Fruit fly (Drosophila melanogaster): ENCODE data around the gene grp.

grp gene

dm6 chr2L:16743055-16743805 lies 63.4 kb downstream of the grp start, which contains the start of the genes LSm7 and BuGZ (continued):
- peak; percentile 42 for TF ChIP-seq CG33557 (GFP tag; optimal IDR thresholded peaks at IDR 0.05)
- peak in 1 of 3 experiments; percentile 21 for TF ChIP-seq Stat92E (GFP tag; optimal IDR thresholded peaks at IDR 0.05)
- TF ChIP-seq dpn (GFP tag; optimal IDR thresholded peaks at IDR 0.05), result peak; percentile 35 to 48
- peak; percentile 74 for TF ChIP-seq MBD-R2 (GFP tag; IDR thresholded peaks at IDR 0.05)
- TF ChIP-seq HLH4C (GFP tag; IDR thresholded peaks at IDR 0.05; ENCODE audit: partially characterized antibody), result 0 out of 3 replicates have a peak, but pooled peaks have one; percentile 25
- TF ChIP-seq trem (tag; optimal IDR thresholded peaks at IDR 0.05), result peak; percentile 92
- TF ChIP-seq gce (GFP tag; IDR thresholded peaks at IDR 0.05), result no peak
- peak; percentile 11 for TF ChIP-seq CG12155 (GFP tag; optimal IDR thresholded peaks at IDR 0.05)
- no peak for TF ChIP-seq CG3726 (GFP tag; IDR thresholded peaks at IDR 0.05)
- peak; percentile 98 for TF ChIP-seq CG14965 (GFP tag; optimal IDR thresholded peaks at IDR 0.05; ENCODE audit: borderline replicate concordance)
- peak; percentile 69 for TF ChIP-seq CG9727 (GFP tag; optimal IDR thresholded peaks at IDR 0.05)
- no peak for TF ChIP-seq CG12769 (tag; optimal IDR thresholded peaks at IDR 0.05)
- TF ChIP-seq CG14860 (GFP tag; IDR thresholded peaks at IDR 0.05; ENCODE audit: partially characterized antibody), result peak; percentile 45; the same call in 2 of the 3 replicates
- peak; percentile 83 for TF ChIP-seq CG17186 (GFP tag; optimal IDR thresholded peaks at IDR 0.05)
- peak; percentile 70 for TF ChIP-seq nmo (GFP tag; optimal IDR thresholded peaks at IDR 0.05)
- TF ChIP-seq repo (GFP tag; optimal IDR thresholded peaks at IDR 0.05), result no peak
- peak; percentile 68 for TF ChIP-seq zen (tag; optimal IDR thresholded peaks at IDR 0.05)
- peak; percentile 9 for TF ChIP-seq CG18764 (GFP tag; optimal IDR thresholded peaks at IDR 0.05)
- TF ChIP-seq nerfin-1 (tag; optimal IDR thresholded peaks at IDR 0.05), result peak; percentile 17
- peak in 1 of 2 experiments; percentile 10 for TF ChIP-seq Hr51 (GFP tag; optimal IDR thresholded peaks at IDR 0.05)
- peak; percentile 65 for TF ChIP-seq pzg (GFP tag; optimal IDR thresholded peaks at IDR 0.05)
- TF ChIP-seq Abd-B (GFP tag; optimal IDR thresholded peaks at IDR 0.05), result no peak
- peak; percentile 50; the same call in 2 of the 3 replicates for TF ChIP-seq vnd (GFP tag; IDR thresholded peaks at IDR 0.05; ENCODE audit: partially characterized antibody)
- peak; percentile 35 for TF ChIP-seq CG13296 (GFP tag; optimal IDR thresholded peaks at IDR 0.05)
- TF ChIP-seq ind (GFP tag; optimal IDR thresholded peaks at IDR 0.05), result peak; percentile 22
- TF ChIP-seq CG1529 (GFP tag; optimal IDR thresholded peaks at IDR 0.05), result peak; percentile 17
- peak; percentile 55 for TF ChIP-seq tin (GFP tag; optimal IDR thresholded peaks at IDR 0.05)
- no peak for TF ChIP-seq Blimp-1 (GFP tag; optimal IDR thresholded peaks at IDR 0.05)
- peak; percentile 29 for TF ChIP-seq CG8290 (GFP tag; optimal IDR thresholded peaks at IDR 0.05)
- no peak for TF ChIP-seq CG8290 (tag; optimal IDR thresholded peaks at IDR 0.05)
- TF ChIP-seq CG16813 (GFP tag; IDR thresholded peaks at IDR 0.05; ENCODE audit: partially characterized antibody), result peak; percentile 57
- TF ChIP-seq CG12659 (GFP tag; optimal IDR thresholded peaks at IDR 0.05), result peak; percentile 85
- no peak for TF ChIP-seq Nf-YC (tag; optimal IDR thresholded peaks at IDR 0.05)
- peak in 1 of 3 experiments; percentile 33 for TF ChIP-seq lola (GFP tag; optimal IDR thresholded peaks at IDR 0.05)
- TF ChIP-seq CG30431 (GFP tag; optimal IDR thresholded peaks at IDR 0.05), result no peak
- TF ChIP-seq wek (GFP tag; optimal IDR thresholded peaks at IDR 0.05), result no peak
- TF ChIP-seq CG14441 (GFP tag; IDR thresholded peaks at IDR 0.05), result 0 out of 2 replicates have a peak, but pooled peaks have one; percentile 14
- 0 out of 2 replicates have a peak, but pooled peaks have one; percentile 11 for TF ChIP-seq CG5953 (GFP tag; IDR thresholded peaks at IDR 0.05)
- TF ChIP-seq gcm (GFP tag; optimal IDR thresholded peaks at IDR 0.05), result peak; percentile 31
- TF ChIP-seq CG10979 (tag; optimal IDR thresholded peaks at IDR 0.05), result peak; percentile 55
- TF ChIP-seq chinmo (GFP tag; IDR thresholded peaks at IDR 0.05; ENCODE audit: partially characterized antibody), result 0 out of 4 replicates have a peak, but pooled peaks have one; percentile 38
- peak; percentile 64 for TF ChIP-seq CG10267 (tag; optimal IDR thresholded peaks at IDR 0.05)
- 0 out of 2 replicates have a peak, but pooled peaks have one; percentile 15 for TF ChIP-seq E2f1 (GFP tag; IDR thresholded peaks at IDR 0.05)
- no peak for TF ChIP-seq NfI (GFP tag; optimal IDR thresholded peaks at IDR 0.05)
- no peak for TF ChIP-seq CG11696 (GFP tag; IDR thresholded peaks at IDR 0.05)
- TF ChIP-seq CG8281 (tag; optimal IDR thresholded peaks at IDR 0.05), result no peak
